Fruit fly (Drosophila melanogaster): ENCODE data around the gene CG3345.

Gene CG3345

dm6 chr2L:223351-223750 is 45.5 kb upstream of the CG3345 start (continued):
- TF ChIP-seq tin (GFP tag; optimal IDR thresholded peaks at IDR 0.05) (peak; percentile 90), Opbp (GFP tag; IDR thresholded peaks at IDR 0.05; ENCODE audit: partially characterized antibody) (no peak), Ets65A (GFP tag) (peak; percentile 94), Fer2 (tag; optimal IDR thresholded peaks at IDR 0.05) (no peak), CG6791 (GFP tag; IDR thresholded peaks at IDR 0.05; ENCODE audit: partially characterized antibody) (no peak), hb (GFP tag; IDR thresholded peaks at IDR 0.05; ENCODE audit: partially characterized antibody) (no peak), CG17829 (tag; optimal IDR thresholded peaks at IDR 0.05) (peak; percentile 89), gcm (GFP tag; optimal IDR thresholded peaks at IDR 0.05) (peak; percentile 81), CG4424 (GFP tag; optimal IDR thresholded peaks at IDR 0.05) (peak; percentile 93), CG33557 (GFP tag; optimal IDR thresholded peaks at IDR 0.05) (peak; percentile 72), CG9876 (GFP tag; optimal IDR thresholded peaks at IDR 0.05) (peak; percentile 62), CG12659 (GFP tag; optimal IDR thresholded peaks at IDR 0.05) (peak; percentile 75), Fer3 (tag; optimal IDR thresholded peaks at IDR 0.05) (peak; percentile 66), Nf-YC (tag; optimal IDR thresholded peaks at IDR 0.05) (no peak), knrl (GFP tag; IDR thresholded peaks at IDR 0.05; ENCODE audit: partially characterized antibody) (no peak), crol (GFP tag; IDR thresholded peaks at IDR 0.05) (peak; percentile 22; the same call in 1 of the 2 replicates), mam (GFP tag; optimal IDR thresholded peaks at IDR 0.05) (peak; percentile 82), Dll (GFP tag; IDR thresholded peaks at IDR 0.05; ENCODE audit: partially characterized antibody) (no peak), CG11695 (GFP tag; IDR thresholded peaks at IDR 0.05) (peak; percentile 89), E2f2 (GFP tag; IDR thresholded peaks at IDR 0.05) (peak; percentile 62; the same call in 1 of the 2 replicates), CG11504 (tag; optimal IDR thresholded peaks at IDR 0.05) (peak; percentile 87), dmrt99B (tag; optimal IDR thresholded peaks at IDR 0.05) (peak; percentile 90), CG10543 (GFP tag; optimal IDR thresholded peaks at IDR 0.05) (no peak), CG8089 (GFP tag; optimal IDR thresholded peaks at IDR 0.05) (peak; percentile 82), fd3F (GFP tag; optimal IDR thresholded peaks at IDR 0.05) (peak; percentile 21), hkb (optimal IDR thresholded peaks at IDR 0.05) (no peak), hkb (GFP tag; IDR thresholded peaks at IDR 0.05) (peak; percentile 92), Hr3 (GFP tag; optimal IDR thresholded peaks at IDR 0.05) (peak; percentile 74), Xbp1 (GFP tag; optimal IDR thresholded peaks at IDR 0.05) (peak; percentile 88), Sry-δ (GFP tag; optimal IDR thresholded peaks at IDR 0.05) (peak; percentile 45), ranshi (GFP tag; IDR thresholded peaks at IDR 0.05) (peak; percentile 87), esg (GFP tag; conservative IDR thresholded peaks at IDR 0.05) (peak; percentile 88), CG1529 (GFP tag; optimal IDR thresholded peaks at IDR 0.05) (peak; percentile 87), chn (GFP tag; optimal IDR thresholded peaks at IDR 0.05) (peak; percentile 94), fd96Cb (tag; optimal IDR thresholded peaks at IDR 0.05) (peak; percentile 87), CG6654 (GFP tag; optimal IDR thresholded peaks at IDR 0.05) (peak; percentile 54), z (GFP tag; IDR thresholded peaks at IDR 0.05) (no peak), CG8290 (GFP tag; optimal IDR thresholded peaks at IDR 0.05) (peak; percentile 49), CG8290 (tag; optimal IDR thresholded peaks at IDR 0.05) (peak in 1 of 2 experiments; percentile 24), CG2678 (tag; optimal IDR thresholded peaks at IDR 0.05) (peak; percentile 78), maf-S (GFP tag; optimal IDR thresholded peaks at IDR 0.05) (peak; percentile 74), grau (tag; optimal IDR thresholded peaks at IDR 0.05) (peak; percentile 76), fd64A (GFP tag; optimal IDR thresholded peaks at IDR 0.05) (peak; percentile 68), gce (GFP tag; IDR thresholded peaks at IDR 0.05) (peak; percentile 88), CG6254 (GFP tag; optimal IDR thresholded peaks at IDR 0.05) (peak; percentile 91), CG17328 (GFP tag; IDR thresholded peaks at IDR 0.05) (peak; percentile 95), vfl (GFP tag; optimal IDR thresholded peaks at IDR 0.05) (peak; percentile 67), CG12299 (tag; optimal IDR thresholded peaks at IDR 0.05) (peak; percentile 23), Side (GFP tag; optimal IDR thresholded peaks at IDR 0.05) (peak; percentile 89), CG6813 (GFP tag; optimal IDR thresholded peaks at IDR 0.05) (peak; percentile 82), CG12155 (GFP tag; optimal IDR thresholded peaks at IDR 0.05) (peak; percentile 71)
